Worm (Caenorhabditis elegans) whole organism, L1 larva: ENCODE results near the gene K06A9.3.

ENCODE experiments used
- ama-1 ChIP-seq: fragments of 150-350 bp; optimal IDR thresholded peaks from 2 replicates; lab custom pipeline; 2014
- snpc-4 ChIP-seq: fragments of 150-350 bp; optimal IDR thresholded peaks from 2 replicates; lab custom pipeline; 2014; ENCODE audit warnings: missing biosample characterization, missing genetic modification characterization
- sptf-1 ChIP-seq: fragments of 150-350 bp; optimal IDR thresholded peaks from 2 replicates; lab custom pipeline; 2014; ENCODE audit warnings: missing biosample characterization, missing genetic modification characterization
- unc-62 ChIP-seq: fragments of 150-350 bp; optimal IDR thresholded peaks from 2 replicates; lab custom pipeline; 2014; ENCODE audit warnings: missing biosample characterization, missing genetic modification reagents, missing genetic modification characterization

DNA sequence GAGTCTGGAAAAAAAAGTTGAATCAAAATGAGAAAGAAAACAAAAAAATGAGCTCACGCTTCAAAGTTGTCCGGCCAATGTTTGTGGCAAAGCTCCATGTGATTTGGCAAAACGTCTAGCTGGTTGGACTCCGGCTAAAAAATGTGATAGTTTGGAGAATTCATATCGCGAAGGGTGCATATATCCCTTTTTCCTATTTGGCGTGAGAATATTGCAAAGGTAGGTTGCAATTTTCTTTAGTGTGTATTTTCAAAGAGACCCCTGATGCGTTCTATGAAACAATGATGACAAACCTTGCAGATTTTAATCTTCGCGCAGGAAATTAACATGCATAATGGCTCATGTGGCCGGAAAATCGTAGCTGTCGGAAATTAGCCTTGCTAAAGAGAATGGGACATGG is 43.0 kb downstream of the K06A9.3 start:
- TF ChIP-seq unc-62 (GFP tag; lab: Kevin White, UChicago) (no peak), snpc-4 (tag; lab: Kevin White, UChicago) (no peak), sptf-1 (no peak), ama-1 (lab: Kevin White, UChicago) (no peak)
